Fruit fly (Drosophila melanogaster) whole organism, embryonic: ENCODE data around the gene CG11836.

Source experiments
- CG10979 ChIP-seq: fragments of 200-800 bp; sonication (Bioruptor generic); optimal IDR thresholded peaks from 2 replicates; lab custom pipeline; 2018; ENCODE audit warnings: missing biosample characterization, mild to moderate bottlenecking, missing genetic modification characterization, moderate library complexity
- CG12769 ChIP-seq: fragments of 200-800 bp; sonication (Bioruptor generic); optimal IDR thresholded peaks from 2 replicates; lab custom pipeline; 2019; ENCODE audit warnings: missing biosample characterization, mild to moderate bottlenecking, missing genetic modification characterization, moderate library complexity
- CG3065 ChIP-seq: fragments of 200-800 bp; sonication (Bioruptor generic); optimal IDR thresholded peaks from 2 replicates; lab custom pipeline; 2016; ENCODE audit warnings: missing biosample characterization, missing genetic modification characterization
- CG7271 ChIP-seq: fragments of 200-800 bp; sonication (Bioruptor generic); optimal IDR thresholded peaks from 2 replicates; lab custom pipeline; 2018; ENCODE audit warnings: missing biosample characterization, mild to moderate bottlenecking, missing genetic modification characterization, moderate library complexity
- sr ChIP-seq: fragments of 200-800 bp; sonication (Bioruptor generic); IDR thresholded peaks from 3 replicates; pipeline ENCODE4 v1.3.6; 2022; ENCODE audit warnings: missing biosample characterization, missing genetic modification characterization

DNA sequence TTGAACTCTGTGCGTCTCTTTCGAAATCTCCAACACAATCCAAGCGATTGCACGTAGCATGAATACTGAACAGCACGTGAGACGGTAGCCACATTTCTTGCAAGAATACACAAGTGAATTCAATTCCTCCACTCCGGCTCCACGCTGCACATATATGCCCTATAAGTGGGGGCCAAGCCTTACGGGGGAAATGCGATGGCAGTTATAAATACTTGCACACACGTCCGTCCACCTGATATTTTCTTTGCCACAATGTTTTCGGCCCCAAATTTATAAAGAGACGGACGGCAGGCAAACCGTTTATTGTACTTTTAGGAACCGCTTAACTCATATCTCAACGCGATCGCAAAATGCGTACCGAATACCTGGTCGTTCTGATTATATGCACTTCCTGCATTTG is 24.9 kb upstream of the CG11836 start, which contains the start of gene CG11786:
- TF ChIP-seq CG7271 (tag; lab: Kevin White, UChicago), result no peak
- no peak for TF ChIP-seq sr (GFP tag; lab: Robert Waterston, UW)
- no peak for TF ChIP-seq CG12769
- no peak for TF ChIP-seq CG3065 (GFP tag; lab: Kevin White, UChicago)
- no peak for TF ChIP-seq CG10979
